Fruit fly (Drosophila melanogaster): ENCODE measurements around the gene CG9386.
A peak's percentile ranks its signal among the peaks of the same experiment; 100 is the strongest.

Gene CG9386

DNA sequence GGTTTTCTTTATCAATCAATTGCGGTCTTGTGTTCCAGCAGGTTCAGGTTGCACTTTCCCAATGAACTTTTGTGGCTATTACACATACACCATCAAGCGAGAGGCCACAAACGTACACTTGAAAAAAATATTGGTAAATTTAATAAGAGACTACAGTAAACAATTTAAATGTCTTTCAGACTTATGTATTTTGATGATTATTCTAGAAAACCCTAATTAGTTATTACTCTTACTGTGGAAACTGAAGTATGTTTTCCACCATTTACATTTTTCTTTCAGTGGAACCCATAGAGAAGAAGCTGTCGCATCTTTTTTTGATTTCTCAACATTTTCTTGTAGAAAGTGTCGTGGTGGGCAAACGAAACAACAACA lies 21.1 kb downstream of the CG9386 start (continued):
- peak; percentile 97 for TF ChIP-seq CG17361 (GFP tag; IDR thresholded peaks at IDR 0.05)
- peak; percentile 95 for TF ChIP-seq CG15269 (tag; optimal IDR thresholded peaks at IDR 0.05)
- no peak for TF ChIP-seq usp (GFP tag; optimal IDR thresholded peaks at IDR 0.05)
- peak; percentile 92 for TF ChIP-seq CG14710 (tag; optimal IDR thresholded peaks at IDR 0.05)
- no peak for TF ChIP-seq Sin3A (optimal IDR thresholded peaks at IDR 0.05)
- TF ChIP-seq HmgZ (tag; optimal IDR thresholded peaks at IDR 0.05): peak; percentile 89
- TF ChIP-seq Lim3 (GFP tag; IDR thresholded peaks at IDR 0.05): no peak
- peak; percentile 87 for TF ChIP-seq CG10209 (GFP tag; optimal IDR thresholded peaks at IDR 0.05)
- TF ChIP-seq gfzf (GFP tag; optimal IDR thresholded peaks at IDR 0.05): peak; percentile 3
- peak; percentile 93 for TF ChIP-seq tio (GFP tag; optimal IDR thresholded peaks at IDR 0.05)
- peak; percentile 85 for TF ChIP-seq Hmr (GFP tag; optimal IDR thresholded peaks at IDR 0.05)
- TF ChIP-seq CG11696 (GFP tag; IDR thresholded peaks at IDR 0.05): peak; percentile 82
- TF ChIP-seq CG11695 (GFP tag; IDR thresholded peaks at IDR 0.05): peak; percentile 90
- TF ChIP-seq Ssrp (tag; optimal IDR thresholded peaks at IDR 0.05): peak; percentile 95
- peak; percentile 52 for TF ChIP-seq Usf (GFP tag; optimal IDR thresholded peaks at IDR 0.05)
- TF ChIP-seq CG12219 (GFP tag; optimal IDR thresholded peaks at IDR 0.05): peak; percentile 91
- TF ChIP-seq oc (tag; optimal IDR thresholded peaks at IDR 0.05): peak; percentile 95
- peak; percentile 92 for TF ChIP-seq sens-2 (GFP tag; IDR thresholded peaks at IDR 0.05)
- peak; percentile 92 for TF ChIP-seq Ada2b (GFP tag; IDR thresholded peaks at IDR 0.05)
- TF ChIP-seq CG14965 (GFP tag; optimal IDR thresholded peaks at IDR 0.05; ENCODE audit: borderline replicate concordance): peak; percentile 82
- peak; percentile 96 for TF ChIP-seq PHDP (tag; optimal IDR thresholded peaks at IDR 0.05)
- no peak for TF ChIP-seq CG16813 (GFP tag; IDR thresholded peaks at IDR 0.05; ENCODE audit: partially characterized antibody)
- TF ChIP-seq CkIIα-i1 (GFP tag; IDR thresholded peaks at IDR 0.05): peak; percentile 39; the same call in 1 of the 2 replicates
- no peak for TF ChIP-seq CG34376 (GFP tag; optimal IDR thresholded peaks at IDR 0.05)
- TF ChIP-seq Poxn (GFP tag; IDR thresholded peaks at IDR 0.05): peak; percentile 37; the same call in 1 of the 2 replicates
- TF ChIP-seq CG7786 (GFP tag; optimal IDR thresholded peaks at IDR 0.05): peak; percentile 89
- TF ChIP-seq hth (optimal IDR thresholded peaks at IDR 0.05): no peak
- TF ChIP-seq hb (GFP tag; IDR thresholded peaks at IDR 0.05; ENCODE audit: partially characterized antibody): no peak
- peak; percentile 77 to 96 for TF ChIP-seq Hr51 (GFP tag; optimal IDR thresholded peaks at IDR 0.05)
- TF ChIP-seq CG6272 (GFP tag; IDR thresholded peaks at IDR 0.05): peak; percentile 78
- peak; percentile 81 for TF ChIP-seq CG12104 (GFP tag; optimal IDR thresholded peaks at IDR 0.05)
- peak; percentile 86 for TF ChIP-seq CG4328 (GFP tag; optimal IDR thresholded peaks at IDR 0.05)
- TF ChIP-seq tup (GFP tag; optimal IDR thresholded peaks at IDR 0.05): peak; percentile 53
- TF ChIP-seq CG14667 (GFP tag; IDR thresholded peaks at IDR 0.05): peak; percentile 88
- TF ChIP-seq tgo (GFP tag; IDR thresholded peaks at IDR 0.05): peak; percentile 91
- TF ChIP-seq CG8089 (GFP tag; optimal IDR thresholded peaks at IDR 0.05): peak; percentile 88
- peak; percentile 33 for TF ChIP-seq vfl (GFP tag; optimal IDR thresholded peaks at IDR 0.05)
- TF ChIP-seq bsh (GFP tag; optimal IDR thresholded peaks at IDR 0.05): peak; percentile 65 to 97
- peak; percentile 86 for TF ChIP-seq odd (GFP tag; optimal IDR thresholded peaks at IDR 0.05)
- TF ChIP-seq CG32532 (GFP tag; IDR thresholded peaks at IDR 0.05): peak; percentile 93
- TF ChIP-seq trh (GFP tag; optimal IDR thresholded peaks at IDR 0.05): peak; percentile 80
- peak; percentile 42 for TF ChIP-seq CG4404 (GFP tag; IDR thresholded peaks at IDR 0.05)
- peak; percentile 93 for TF ChIP-seq Drgx (GFP tag; IDR thresholded peaks at IDR 0.05)
- peak; percentile 55 for TF ChIP-seq CG6765 (GFP tag; optimal IDR thresholded peaks at IDR 0.05)
- no peak for TF ChIP-seq Tbp (GFP tag; optimal IDR thresholded peaks at IDR 0.05)
- peak; percentile 86 for TF ChIP-seq CG17568 (GFP tag; optimal IDR thresholded peaks at IDR 0.05)
- TF ChIP-seq CG18619 (GFP tag; optimal IDR thresholded peaks at IDR 0.05): peak; percentile 89
- no peak for TF ChIP-seq CG14860 (GFP tag; IDR thresholded peaks at IDR 0.05; ENCODE audit: partially characterized antibody)
- peak; percentile 96 for TF ChIP-seq Asciz (GFP tag; optimal IDR thresholded peaks at IDR 0.05)
- peak; percentile 77 for TF ChIP-seq CG8290 (GFP tag; optimal IDR thresholded peaks at IDR 0.05)
- peak in 1 of 2 experiments; percentile 66 for TF ChIP-seq CG8290 (tag; optimal IDR thresholded peaks at IDR 0.05)

Data from whole organism, embryonic.